Worm (Caenorhabditis elegans) whole organism, L4 larva: Measurements from ENCODE around the gene H20E11.1.

Source experiments
- ctbp-1 ChIP-seq: fragments of 200-800 bp; sonication (Bioruptor generic); IDR thresholded peaks from 2 replicates; pipeline ENCODE4 v1.3.6; 2022; ENCODE audit warnings: missing genetic modification reagents, missing genetic modification characterization, missing compliant biosample characterization
- egl-43 ChIP-seq: fragments of 200-800 bp; sonication (Bioruptor generic); IDR thresholded peaks from 2 replicates; pipeline ENCODE4 v1.3.6; 2022; ENCODE audit warnings: missing genetic modification reagents, missing genetic modification characterization, missing compliant biosample characterization
- lim-7 ChIP-seq: fragments of 200-800 bp; sonication (Bioruptor generic); IDR thresholded peaks from 2 replicates; pipeline ENCODE4 v1.3.6; 2022; ENCODE audit warnings: missing genetic modification characterization, missing compliant biosample characterization
- nhr-11 ChIP-seq: fragments of 150-350 bp; optimal IDR thresholded peaks from 2 replicates; lab custom pipeline; 2014; ENCODE audit warnings: missing biosample characterization, missing genetic modification characterization
- nhr-77 ChIP-seq: fragments of 150-350 bp; optimal IDR thresholded peaks from 2 replicates; lab custom pipeline; 2014; ENCODE audit warnings: missing biosample characterization, missing genetic modification characterization
- pha-4 ChIP-seq, 2 experiments: fragments of 150-350 bp in 1 of 2; fragments of 200-800 bp in 1 of 2; sonication (Bioruptor generic) in 1 of 2; IDR thresholded peaks in 1 of 2; optimal IDR thresholded peaks in 1 of 2; 2 replicates each; pipeline versions ENCODE4 v1.3.6 to Lab custom; 2014 to 2022; ENCODE audit warnings: missing genetic modification characterization in 2 of 2, missing genetic modification reagents in 2 of 2, missing biosample characterization in 1 of 2, missing compliant biosample characterization in 1 of 2
- php-3 ChIP-seq: fragments of 200-800 bp; sonication (Bioruptor generic); IDR thresholded peaks from 2 replicates; pipeline ENCODE4 v1.3.6; 2022; ENCODE audit warnings: missing genetic modification reagents, missing genetic modification characterization, missing compliant biosample characterization
- pqm-1 ChIP-seq: sonication (generic microtip); optimal IDR thresholded peaks from 2 replicates; lab custom pipeline; 2017; ENCODE audit warnings: missing biosample characterization, missing genetic modification characterization
- snpc-1.2 ChIP-seq: fragments of 200-800 bp; sonication (Bioruptor generic); IDR thresholded peaks from 2 replicates; pipeline ENCODE4 v1.3.6; 2022; ENCODE audit warnings: missing genetic modification reagents, missing genetic modification characterization, missing compliant biosample characterization
- unc-62 ChIP-seq, 3 experiments: fragments of 150-350 bp in 1 of 3; sonication (generic microtip); optimal IDR thresholded peaks in 2 of 3; peaks in 1 of 3; 1 replicate in 1 of 3; 2 replicates in 2 of 3; lab custom pipeline; 2014 to 2017; ENCODE audit warnings: missing biosample characterization in 3 of 3, missing genetic modification characterization in 3 of 3, missing genetic modification reagents in 3 of 3, missing genotype in 1 of 3
- zag-1 ChIP-seq: fragments of 150-350 bp; optimal IDR thresholded peaks from 2 replicates; lab custom pipeline; 2014; ENCODE audit warnings: missing biosample characterization, missing genetic modification characterization
- zip-11 ChIP-seq: fragments of 200-800 bp; sonication (Bioruptor generic); IDR thresholded peaks from 2 replicates; pipeline ENCODE4 v1.3.6; 2022; ENCODE audit warnings: missing genetic modification characterization, missing compliant biosample characterization

DNA sequence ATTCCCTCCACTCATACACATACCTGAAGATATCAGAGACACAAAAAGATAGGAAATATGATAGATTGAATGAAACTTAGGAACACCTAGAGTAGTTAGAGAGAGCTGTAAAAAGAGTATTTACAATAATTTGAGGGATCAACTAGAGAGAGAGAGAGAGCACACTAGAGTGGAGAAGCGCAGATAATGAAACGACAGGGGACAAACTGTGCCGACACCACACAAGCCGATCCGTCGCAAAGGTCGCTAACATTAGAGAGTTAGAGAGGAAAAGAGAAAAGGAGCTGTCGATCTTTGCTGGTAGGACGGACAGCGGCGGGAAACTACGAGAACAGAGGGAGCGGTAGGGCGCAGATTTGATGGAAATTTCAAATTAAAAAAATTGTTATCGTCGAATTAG lies 44.8 kb upstream of the H20E11.1 start, which contains the start of gene dyci-1:
- no peak for TF ChIP-seq pqm-1 (tag; lab: Kevin White, UChicago)
- TF ChIP-seq egl-43 (GFP tag; lab: Robert Waterston, UW), result no peak
- TF ChIP-seq nhr-11 (tag; lab: Kevin White, UChicago), result peak; percentile 4
- TF ChIP-seq snpc-1.2, result no peak
- no peak for TF ChIP-seq zip-11 (GFP tag; lab: Robert Waterston, UW)
- TF ChIP-seq ctbp-1, result no peak
- TF ChIP-seq pha-4 (GFP tag; IDR thresholded peaks at IDR 0.05; lab: Robert Waterston, UW), result no peak; the same call in 1 of the 2 replicates
- no peak for TF ChIP-seq pha-4 (tag; optimal IDR thresholded peaks at IDR 0.05; lab: Kevin White, UChicago)
- no peak for TF ChIP-seq lim-7 (GFP tag; lab: Robert Waterston, UW)
- no peak for TF ChIP-seq php-3 (GFP tag; lab: Robert Waterston, UW)
- no peak for TF ChIP-seq nhr-77 (tag; lab: Kevin White, UChicago)
- no peak for TF ChIP-seq zag-1 (tag; lab: Kevin White, UChicago)
- no peak for TF ChIP-seq unc-62 (GFP tag; optimal IDR thresholded peaks at IDR 0.05 in 1 of 2; lab: Kevin White, UChicago)
- no peak for TF ChIP-seq unc-62 (tag; optimal IDR thresholded peaks at IDR 0.05; lab: Kevin White, UChicago)
